Fruit fly (Drosophila melanogaster): ENCODE data around the gene ath.
A peak's percentile ranks its signal among the peaks of the same experiment; 100 is the strongest.

DNA sequence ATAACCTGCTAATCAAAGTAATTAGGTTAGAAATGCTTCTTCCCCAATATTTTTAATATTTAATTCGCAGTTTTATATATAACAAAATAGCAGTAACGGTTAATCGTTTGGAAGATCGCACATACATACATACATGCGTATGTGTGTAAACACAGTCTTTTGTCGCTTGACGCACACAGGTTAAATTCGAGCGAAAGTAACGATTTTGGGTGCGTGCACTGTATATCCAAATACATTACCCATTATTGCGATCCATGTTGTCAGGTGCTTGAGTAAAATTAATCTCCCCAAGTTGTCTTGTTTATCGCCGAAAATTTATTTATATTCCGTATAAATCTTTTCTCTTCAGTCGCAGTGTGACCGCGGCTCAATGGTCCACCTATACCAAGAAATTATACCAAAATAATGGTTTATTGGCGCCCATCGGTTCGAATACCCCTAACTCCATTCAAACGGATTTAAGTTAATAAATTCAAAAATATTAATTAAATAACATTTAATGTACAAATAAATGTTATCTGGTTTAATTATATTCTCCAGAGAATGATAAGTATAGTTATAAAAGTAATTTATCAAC is 6.9 kb upstream of the ath start, which contains the start of gene CG34159:
- TF ChIP-seq CG11617 (GFP tag; optimal IDR thresholded peaks at IDR 0.05) (no peak), CG33017 (tag; optimal IDR thresholded peaks at IDR 0.05) (no peak), Clk (GFP tag; optimal IDR thresholded peaks at IDR 0.05) (no peak), pad (GFP tag; optimal IDR thresholded peaks at IDR 0.05) (no peak), CG1620 (GFP tag; optimal IDR thresholded peaks at IDR 0.05) (no peak), CG12768 (GFP tag; optimal IDR thresholded peaks at IDR 0.05) (no peak), kay (GFP tag; ENCODE audit: borderline replicate concordance) (no peak), CG5204 (GFP tag; optimal IDR thresholded peaks at IDR 0.05) (no peak), CG7045 (GFP tag; optimal IDR thresholded peaks at IDR 0.05) (no peak), Crg-1 (GFP tag; optimal IDR thresholded peaks at IDR 0.05) (no peak), bab1 (GFP tag; optimal IDR thresholded peaks at IDR 0.05) (peak; percentile 42), Hr96 (GFP tag; optimal IDR thresholded peaks at IDR 0.05) (no peak), Mnt (GFP tag; optimal IDR thresholded peaks at IDR 0.05) (no peak)

Measured in whole organism, adult.